Fruit fly (Drosophila melanogaster) Kc167 (cell line): ENCODE results near the gene TwdlX.

Experiments
- Myc ChIP-seq: fragments of >200 bp; optimal IDR thresholded peaks from 2 replicates; lab custom pipeline; 2017; ENCODE audit warnings: missing external identifiers
- Sin3A ChIP-seq: fragments of >200 bp; optimal IDR thresholded peaks from 2 replicates; lab custom pipeline; 2018; ENCODE audit warnings: missing external identifiers
- h ChIP-seq: fragments of >200 bp; optimal IDR thresholded peaks from 3 replicates; lab custom pipeline; 2018; ENCODE audit warnings: missing external identifiers
- insv ChIP-seq: fragments of >200 bp; optimal IDR thresholded peaks from 3 replicates; lab custom pipeline; 2018; ENCODE audit warnings: missing external identifiers
- psq ChIP-seq: fragments of >200 bp; optimal IDR thresholded peaks from 2 replicates; lab custom pipeline; 2017; ENCODE audit warnings: missing external identifiers
- ttk ChIP-seq: sonication (Bioruptor generic); optimal IDR thresholded peaks from 2 replicates; lab custom pipeline; 2017; ENCODE audit warnings: missing external identifiers

The TwdlX gene

dm6 chrX:16723203-16724173 is 7.4 kb upstream of the TwdlX start:
- TF ChIP-seq psq (lab: Kevin White, UChicago) (no peak), h (lab: Kevin White, UChicago) (no peak), Myc (lab: Kevin White, UChicago) (no peak), Sin3A (no peak), insv (lab: Kevin White, UChicago) (no peak)

- TF ChIP-seq h (lab: Kevin White, UChicago) (no peak), Sin3A (no peak), psq (lab: Kevin White, UChicago) (no peak), ttk (lab: Kevin White, UChicago) (no peak), insv (lab: Kevin White, UChicago) (no peak), Myc (lab: Kevin White, UChicago) (no peak)
These were observed 6.3 kb upstream of the TwdlX start for dm6 chrX:16724544-16724943.

dm6 chrX:16733244-16733643 is 2.4 kb downstream of the TwdlX start:
- TF ChIP-seq h (lab: Kevin White, UChicago), result no peak
- TF ChIP-seq Sin3A, result no peak
- no peak for TF ChIP-seq psq (lab: Kevin White, UChicago)
- no peak for TF ChIP-seq insv (lab: Kevin White, UChicago)
- no peak for TF ChIP-seq ttk (lab: Kevin White, UChicago)
- no peak for TF ChIP-seq Myc (lab: Kevin White, UChicago)

dm6 chrX:16734647-16735046 is 3.8 kb downstream of the TwdlX start, which contains the start of gene TwdlY:
Gene TwdlY, plus strand, starts transcription at chrX:16734947.
- no peak for TF ChIP-seq Myc (lab: Kevin White, UChicago)
- no peak for TF ChIP-seq h (lab: Kevin White, UChicago)
- TF ChIP-seq insv (lab: Kevin White, UChicago), result no peak
- no peak for TF ChIP-seq psq (lab: Kevin White, UChicago)
- no peak for TF ChIP-seq ttk (lab: Kevin White, UChicago)
- TF ChIP-seq Sin3A, result no peak

dm6 chrX:16736180-16736579 is 5.3 kb downstream of the TwdlX start:
- no peak for TF ChIP-seq insv (lab: Kevin White, UChicago)
- no peak for TF ChIP-seq psq (lab: Kevin White, UChicago)
- no peak for TF ChIP-seq Myc (lab: Kevin White, UChicago)
- TF ChIP-seq Sin3A, result no peak
- no peak for TF ChIP-seq h (lab: Kevin White, UChicago)
- TF ChIP-seq ttk (lab: Kevin White, UChicago), result no peak

dm6 chrX:16737878-16738277 is 7.0 kb downstream of the TwdlX start, which contains the start of gene TwdlZ:
Gene TwdlZ, plus strand, starts transcription at chrX:16738178.
- TF ChIP-seq ttk (lab: Kevin White, UChicago), result no peak

- TF ChIP-seq Myc (lab: Kevin White, UChicago) (no peak), ttk (lab: Kevin White, UChicago) (no peak), insv (lab: Kevin White, UChicago) (no peak), h (lab: Kevin White, UChicago) (no peak), Sin3A (no peak), psq (lab: Kevin White, UChicago) (no peak)
These were observed 9.7 kb downstream of the TwdlX start, which contains the start of gene CG32568 for dm6 chrX:16740606-16741005. Gene CG32568, plus strand, starts transcription at chrX:16740906.

- TF ChIP-seq insv (lab: Kevin White, UChicago) (no peak), ttk (lab: Kevin White, UChicago) (no peak), h (lab: Kevin White, UChicago) (no peak), Myc (lab: Kevin White, UChicago) (no peak), psq (lab: Kevin White, UChicago) (no peak), Sin3A (no peak)
These were observed 11.7 kb downstream of the TwdlX start, which contains the start of gene Twdlalpha for dm6 chrX:16742547-16742946. Gene Twdlalpha, plus strand, starts transcription at chrX:16742847.

- no peak for TF ChIP-seq psq (lab: Kevin White, UChicago)
- no peak for TF ChIP-seq Myc (lab: Kevin White, UChicago)
- no peak for TF ChIP-seq h (lab: Kevin White, UChicago)
- TF ChIP-seq Sin3A, result no peak
- no peak for TF ChIP-seq insv (lab: Kevin White, UChicago)
- TF ChIP-seq ttk (lab: Kevin White, UChicago), result no peak
These were observed 13.5 kb downstream of the TwdlX start for dm6 chrX:16744345-16744744.

dm6 chrX:16745942-16746341 is 15.1 kb downstream of the TwdlX start:
- TF ChIP-seq Sin3A (no peak), psq (lab: Kevin White, UChicago) (no peak), insv (lab: Kevin White, UChicago) (no peak), Myc (lab: Kevin White, UChicago) (no peak), h (lab: Kevin White, UChicago) (no peak), ttk (lab: Kevin White, UChicago) (no peak)

- TF ChIP-seq psq (lab: Kevin White, UChicago) (no peak), h (lab: Kevin White, UChicago) (peak; percentile 4)
These were observed 15.9 kb downstream of the TwdlX start for dm6 chrX:16746824-16747223.

dm6 chrX:16747467-16747866 is 16.6 kb downstream of the TwdlX start:
- TF ChIP-seq psq (lab: Kevin White, UChicago), result no peak
- TF ChIP-seq h (lab: Kevin White, UChicago), result no peak
- no peak for TF ChIP-seq Myc (lab: Kevin White, UChicago)
- no peak for TF ChIP-seq Sin3A
- TF ChIP-seq ttk (lab: Kevin White, UChicago), result no peak
